Worm (Caenorhabditis elegans) whole organism, mixed stage, embryonic: ENCODE measurements around the gene ubc-15.

ENCODE experiments used
- elt-3 ChIP-seq: fragments of 150-350 bp; optimal IDR thresholded peaks from 2 replicates; lab custom pipeline; 2014; ENCODE audit warnings: missing biosample characterization, missing genetic modification characterization
- ham-2 ChIP-seq: fragments of 200-800 bp; sonication (Bioruptor generic); optimal IDR thresholded peaks from 2 replicates; lab custom pipeline; 2018; ENCODE audit warnings: mild to moderate bottlenecking, missing genetic modification characterization, missing compliant biosample characterization
- mep-1 ChIP-seq: fragments of 150-350 bp; optimal IDR thresholded peaks from 2 replicates; lab custom pipeline; 2017; ENCODE audit warnings: missing biosample characterization, missing genetic modification reagents, missing genetic modification characterization, inconsistent platforms
- nhr-237 ChIP-seq: fragments of 150-350 bp; optimal IDR thresholded peaks from 2 replicates; lab custom pipeline; 2014; ENCODE audit warnings: missing biosample characterization, missing genetic modification characterization
- unc-39 ChIP-seq: fragments of 150-350 bp; optimal IDR thresholded peaks from 2 replicates; lab custom pipeline; 2014; ENCODE audit warnings: missing biosample characterization, missing genetic modification characterization

ce11 chrII:2962531-2963164 is 49.2 kb upstream of the ubc-15 start:
- TF ChIP-seq unc-39 (no peak), elt-3 (tag; lab: Kevin White, UChicago) (no peak), nhr-237 (no peak), mep-1 (tag; lab: Kevin White, UChicago) (no peak), ham-2 (GFP tag; lab: Kevin White, UChicago) (no peak)
